Worm (Caenorhabditis elegans): ENCODE results near the gene sdz-9.

Gene sdz-9

ce11 chrII:2769021-2769420 is 4.4 kb downstream of the sdz-9 start, which contains the start of gene F08D12.7:
Gene F08D12.7, minus strand, starts transcription at chrII:2769121.
- no peak for TF ChIP-seq skn-1 (tag; optimal IDR thresholded peaks at IDR 0.05)
- TF ChIP-seq sma-9 (GFP tag; optimal IDR thresholded peaks at IDR 0.05): no peak
- no peak for TF ChIP-seq sma-9 (tag; optimal IDR thresholded peaks at IDR 0.05)
- no peak for TF ChIP-seq nhr-10 (tag; optimal IDR thresholded peaks at IDR 0.05)
- no peak for TF ChIP-seq sem-4 (tag; optimal IDR thresholded peaks at IDR 0.05)
- TF ChIP-seq egl-27 (tag; optimal IDR thresholded peaks at IDR 0.05): no peak
- TF ChIP-seq nhr-11 (tag; optimal IDR thresholded peaks at IDR 0.05): no peak
- no peak for TF ChIP-seq mab-5 (tag; optimal IDR thresholded peaks at IDR 0.05)
- no peak for TF ChIP-seq nhr-25 (tag; optimal IDR thresholded peaks at IDR 0.05)
- TF ChIP-seq nhr-6 (tag; optimal IDR thresholded peaks at IDR 0.05): no peak
- no peak for TF ChIP-seq fos-1 (tag; optimal IDR thresholded peaks at IDR 0.05)
- no peak for TF ChIP-seq lin-39 (tag; optimal IDR thresholded peaks at IDR 0.05)
- TF ChIP-seq dmd-4 (tag; optimal IDR thresholded peaks at IDR 0.05): no peak
- no peak for TF ChIP-seq ZK546.5 (tag; optimal IDR thresholded peaks at IDR 0.05)
- no peak for TF ChIP-seq crh-2 (tag; optimal IDR thresholded peaks at IDR 0.05)
- TF ChIP-seq unc-62 (GFP tag; optimal IDR thresholded peaks at IDR 0.05): no peak
- no peak for TF ChIP-seq elt-1 (tag; optimal IDR thresholded peaks at IDR 0.05)
- TF ChIP-seq sma-3 (GFP tag; optimal IDR thresholded peaks at IDR 0.05): no peak
- TF ChIP-seq snpc-4 (tag; optimal IDR thresholded peaks at IDR 0.05): no peak
- TF ChIP-seq mbf-1 (tag; optimal IDR thresholded peaks at IDR 0.05): no peak

- no peak for TF ChIP-seq peb-1 (tag; optimal IDR thresholded peaks at IDR 0.05)
- no peak for TF ChIP-seq nhr-12 (tag; optimal IDR thresholded peaks at IDR 0.05)
- TF ChIP-seq ceh-16 (tag; optimal IDR thresholded peaks at IDR 0.05): no peak
- TF ChIP-seq nhr-129 (tag; optimal IDR thresholded peaks at IDR 0.05): no peak
- TF ChIP-seq nhr-237 (tag; optimal IDR thresholded peaks at IDR 0.05): no peak
- no peak for TF ChIP-seq ztf-1 (GFP tag; conservative IDR thresholded peaks at IDR 0.05)
- no peak for TF ChIP-seq R02D3.7 (tag; optimal IDR thresholded peaks at IDR 0.05)
- TF ChIP-seq ZK546.5 (tag; optimal IDR thresholded peaks at IDR 0.05): no peak
- no peak for TF ChIP-seq sma-9 (GFP tag; optimal IDR thresholded peaks at IDR 0.05)
- TF ChIP-seq sma-9 (tag; optimal IDR thresholded peaks at IDR 0.05): no peak
- no peak for TF ChIP-seq mab-5 (tag; optimal IDR thresholded peaks at IDR 0.05)
- no peak for TF ChIP-seq egl-27 (tag; optimal IDR thresholded peaks at IDR 0.05)
- no peak for TF ChIP-seq Y55F3AM.14 (GFP tag; optimal IDR thresholded peaks at IDR 0.05)
- no peak for TF ChIP-seq F13H6.1 (tag; optimal IDR thresholded peaks at IDR 0.05)
- no peak for TF ChIP-seq nhr-21 (tag; optimal IDR thresholded peaks at IDR 0.05)
- TF ChIP-seq alr-1 (tag; optimal IDR thresholded peaks at IDR 0.05): no peak
- no peak for TF ChIP-seq lin-13 (GFP tag; optimal IDR thresholded peaks at IDR 0.05)
Measured at ce11 chrII:2766331-2766730, 7.1 kb downstream of the sdz-9 start, which contains the start of gene F08D12.15. Gene F08D12.15, plus strand, starts transcription at chrII:2766631.

ce11 chrII:2764664-2765063 is 8.8 kb downstream of the sdz-9 start, which contains the start of gene fbxb-108:
Gene fbxb-108, plus strand, starts transcription at chrII:2764964.
- TF ChIP-seq elt-1 (tag; optimal IDR thresholded peaks at IDR 0.05): no peak
- TF ChIP-seq mdl-1 (tag; optimal IDR thresholded peaks at IDR 0.05): no peak
- no peak for TF ChIP-seq peb-1 (tag; optimal IDR thresholded peaks at IDR 0.05)
- TF ChIP-seq mbf-1 (tag; optimal IDR thresholded peaks at IDR 0.05): no peak
- no peak for TF ChIP-seq ceh-82 (tag; optimal IDR thresholded peaks at IDR 0.05)
- no peak for TF ChIP-seq ceh-16 (tag; optimal IDR thresholded peaks at IDR 0.05)
- no peak for TF ChIP-seq R02D3.7 (tag; optimal IDR thresholded peaks at IDR 0.05)
- TF ChIP-seq mab-5 (tag; optimal IDR thresholded peaks at IDR 0.05): no peak
- no peak for TF ChIP-seq aly-2 (tag; optimal IDR thresholded peaks at IDR 0.05)
- no peak for TF ChIP-seq skn-1 (tag; optimal IDR thresholded peaks at IDR 0.05)
- TF ChIP-seq nhr-12 (tag; optimal IDR thresholded peaks at IDR 0.05): no peak
- no peak for TF ChIP-seq elt-3 (tag; optimal IDR thresholded peaks at IDR 0.05)
- no peak for TF ChIP-seq sma-9 (GFP tag; optimal IDR thresholded peaks at IDR 0.05)
- TF ChIP-seq sma-9 (tag; optimal IDR thresholded peaks at IDR 0.05): no peak
- TF ChIP-seq sem-4 (tag; optimal IDR thresholded peaks at IDR 0.05): no peak
- TF ChIP-seq ztf-4 (tag; optimal IDR thresholded peaks at IDR 0.05): no peak
- no peak for TF ChIP-seq unc-39 (tag; optimal IDR thresholded peaks at IDR 0.05)

- TF ChIP-seq nhr-129 (tag; optimal IDR thresholded peaks at IDR 0.05) (no peak), lin-13 (GFP tag; optimal IDR thresholded peaks at IDR 0.05) (no peak), skn-1 (tag; optimal IDR thresholded peaks at IDR 0.05) (no peak), ZK546.5 (tag; optimal IDR thresholded peaks at IDR 0.05) (no peak), mab-5 (tag; optimal IDR thresholded peaks at IDR 0.05) (no peak)
Measured at ce11 chrII:2762108-2762507, 11.3 kb downstream of the sdz-9 start, which contains the start of gene fbxb-106. Gene fbxb-106, plus strand, starts transcription at chrII:2762408.
